Fruit fly (Drosophila melanogaster): ENCODE data around the gene Lcp65Ag1.
"Not testable (repeated sequence)": the region's sequence is repeated elsewhere in the genome, so short reads cannot be mapped to it uniquely, and the experiment has no call there.

Gene Lcp65Ag1

DNA sequence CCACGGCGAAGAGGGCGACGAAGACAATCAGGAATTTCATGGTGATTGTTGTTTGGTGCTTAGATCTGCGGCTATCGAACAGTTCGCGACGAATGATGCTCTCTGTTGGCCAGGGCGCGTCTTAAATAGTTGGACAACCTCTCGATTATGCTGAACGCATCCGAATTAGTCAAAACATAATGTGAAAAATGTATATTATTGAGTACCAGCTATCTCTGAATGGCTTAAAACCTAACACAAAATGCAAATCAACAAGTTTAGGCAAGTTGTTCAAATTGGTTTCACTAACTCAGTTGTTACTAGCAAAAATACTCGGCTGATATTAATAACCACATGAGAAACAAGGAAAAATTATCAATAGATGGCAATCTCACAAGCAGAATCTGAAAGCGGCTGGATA is at the start of gene Lcp65Ag1:
Gene Lcp65Ag1 (minus strand): TSS at position 101 of the 400 bp plus-strand sequence.
- no peak for TF ChIP-seq psq (optimal IDR thresholded peaks at IDR 0.05)
- no peak for TF ChIP-seq h (optimal IDR thresholded peaks at IDR 0.05)
- no peak for TF ChIP-seq ttk (optimal IDR thresholded peaks at IDR 0.05)
- no peak for TF ChIP-seq insv (optimal IDR thresholded peaks at IDR 0.05)
- no peak for TF ChIP-seq Myc (optimal IDR thresholded peaks at IDR 0.05)
- TF ChIP-seq Sin3A (optimal IDR thresholded peaks at IDR 0.05), result no peak

DNA sequence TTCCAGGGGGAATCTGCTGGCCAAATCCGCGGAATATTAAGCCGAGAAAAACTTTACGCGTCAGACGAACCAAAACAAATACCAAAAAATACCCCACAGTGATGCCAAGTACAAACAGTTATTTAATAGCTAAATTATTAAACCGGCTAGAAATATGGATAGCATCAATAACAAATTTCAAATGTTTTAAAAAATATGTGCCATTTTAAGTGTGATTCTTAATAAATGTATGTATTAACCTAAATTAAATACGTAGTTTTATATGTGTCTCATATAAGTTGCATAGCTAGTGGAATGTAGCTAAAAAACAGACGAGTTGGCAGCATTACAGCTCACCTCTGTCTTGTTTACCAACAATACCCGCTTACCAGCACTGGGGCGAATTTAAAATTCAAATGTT is 46.7 kb upstream of the Lcp65Ag1 start, which contains the start of gene CG10274:
Gene CG10274 (minus strand): TSS at position 54 of the 400 bp plus-strand sequence.
- TF ChIP-seq Sin3A (optimal IDR thresholded peaks at IDR 0.05) (no peak), h (optimal IDR thresholded peaks at IDR 0.05) (no peak), ttk (optimal IDR thresholded peaks at IDR 0.05) (no peak), insv (optimal IDR thresholded peaks at IDR 0.05) (no peak), psq (optimal IDR thresholded peaks at IDR 0.05) (no peak), Myc (optimal IDR thresholded peaks at IDR 0.05) (no peak)

DNA sequence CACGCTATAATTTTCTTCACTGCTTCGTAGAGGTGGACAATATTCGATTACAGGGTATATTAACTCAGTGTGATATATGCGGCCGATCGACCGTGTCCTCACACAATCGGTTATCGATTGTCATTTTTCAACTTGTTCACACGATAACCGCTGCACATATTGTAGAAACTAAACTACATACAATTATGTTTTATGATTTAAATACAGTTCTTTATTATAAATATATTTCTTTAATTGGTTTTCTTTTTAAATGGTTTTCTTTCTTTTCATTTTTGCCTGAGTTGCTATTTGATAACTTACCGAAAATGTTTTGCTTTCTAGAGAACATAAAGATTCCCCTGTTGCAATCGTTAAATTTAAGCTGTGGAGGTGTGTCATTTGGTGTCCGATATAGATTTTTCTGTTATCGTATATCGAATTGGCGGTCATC is 38.8 kb upstream of the Lcp65Ag1 start, which contains the start of the genes fmt and CG7376:
Gene fmt (minus strand): TSS at position 55 of the 430 bp plus-strand sequence.
Gene CG7376 (plus strand): TSS at position 423 of the 430 bp plus-strand sequence.
- TF ChIP-seq h (optimal IDR thresholded peaks at IDR 0.05), result no peak
- no peak for TF ChIP-seq psq (optimal IDR thresholded peaks at IDR 0.05)
- no peak for TF ChIP-seq Sin3A (optimal IDR thresholded peaks at IDR 0.05)
- no peak for TF ChIP-seq Myc (optimal IDR thresholded peaks at IDR 0.05)
- no peak for TF ChIP-seq ttk (optimal IDR thresholded peaks at IDR 0.05)
- TF ChIP-seq insv (optimal IDR thresholded peaks at IDR 0.05), result no peak

DNA sequence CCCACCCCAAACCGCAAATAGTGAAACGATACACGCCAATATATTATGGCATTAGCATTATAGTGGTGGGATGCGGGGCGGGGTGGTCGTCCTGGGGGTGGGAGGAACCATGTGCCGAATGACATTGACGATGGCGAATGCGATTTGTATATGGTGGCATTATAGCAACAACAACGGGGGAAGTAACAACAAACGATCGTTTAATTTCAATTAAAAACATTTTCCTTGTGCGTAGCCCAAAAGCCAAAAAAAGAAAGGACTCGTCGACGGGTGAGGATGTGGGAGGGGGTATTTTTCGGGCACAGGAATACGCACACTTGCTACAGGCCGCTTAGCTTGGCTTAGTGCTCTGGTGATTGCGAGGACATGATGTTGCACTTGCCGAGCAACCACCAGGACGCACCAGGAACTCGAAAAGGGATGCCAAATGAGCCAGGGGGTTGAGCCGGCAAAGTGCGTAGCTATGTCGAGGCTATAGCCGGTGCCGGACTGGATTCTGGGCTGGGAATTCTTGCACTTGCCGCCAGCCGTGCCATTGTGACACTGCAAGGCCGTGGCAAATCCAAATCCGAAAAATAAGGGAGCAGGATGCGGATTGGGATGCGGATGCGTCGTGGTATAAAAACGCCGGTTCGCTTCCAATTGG is 27.5 kb upstream of the Lcp65Ag1 start, which contains the start of gene Prdm13:
Gene Prdm13 (plus strand): TSS at position 645 of the 646 bp plus-strand sequence.
- TF ChIP-seq psq (optimal IDR thresholded peaks at IDR 0.05), result no peak
- no peak for TF ChIP-seq Myc (optimal IDR thresholded peaks at IDR 0.05)
- no peak for TF ChIP-seq insv (optimal IDR thresholded peaks at IDR 0.05)

dm6 chr3L:6161997-6162396 is 26.9 kb upstream of the Lcp65Ag1 start:
- TF ChIP-seq insv (optimal IDR thresholded peaks at IDR 0.05), result no peak
- TF ChIP-seq Myc (optimal IDR thresholded peaks at IDR 0.05), result no peak
- TF ChIP-seq ttk (optimal IDR thresholded peaks at IDR 0.05), result no peak
- no peak for TF ChIP-seq Sin3A (optimal IDR thresholded peaks at IDR 0.05)
- TF ChIP-seq psq (optimal IDR thresholded peaks at IDR 0.05), result no peak
- no peak for TF ChIP-seq h (optimal IDR thresholded peaks at IDR 0.05)

DNA sequence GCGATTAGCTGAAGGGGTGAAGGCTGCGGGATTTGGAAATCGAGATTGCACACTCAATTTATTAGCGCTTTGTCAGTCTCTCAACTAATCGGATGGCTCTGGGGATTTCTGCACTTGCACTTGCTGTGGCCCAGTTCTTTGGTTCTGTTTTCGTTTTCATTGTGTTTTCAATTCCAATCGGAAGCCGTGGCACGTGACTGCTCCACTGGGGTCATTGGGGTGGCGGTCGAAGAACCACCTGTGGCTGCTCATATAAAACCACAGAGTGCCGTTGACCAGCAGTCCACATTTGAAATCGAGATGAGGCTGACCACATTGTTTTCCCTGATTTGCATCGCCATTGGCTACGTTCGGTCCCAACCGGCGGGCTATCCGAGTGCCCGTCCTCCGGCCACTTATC is 25.4 kb upstream of the Lcp65Ag1 start, which contains the start of gene Cpr65Az:
Gene Cpr65Az (plus strand): TSS at position 301 of the 400 bp plus-strand sequence.
- no peak for TF ChIP-seq Myc (optimal IDR thresholded peaks at IDR 0.05)
- TF ChIP-seq ttk (optimal IDR thresholded peaks at IDR 0.05), result no peak
- no peak for TF ChIP-seq psq (optimal IDR thresholded peaks at IDR 0.05)
- no peak for TF ChIP-seq h (optimal IDR thresholded peaks at IDR 0.05)
- no peak for TF ChIP-seq insv (optimal IDR thresholded peaks at IDR 0.05)
- TF ChIP-seq Sin3A (optimal IDR thresholded peaks at IDR 0.05), result no peak

dm6 chr3L:6159863-6160262 is 24.8 kb upstream of the Lcp65Ag1 start:
- TF ChIP-seq h (optimal IDR thresholded peaks at IDR 0.05) (no peak), ttk (optimal IDR thresholded peaks at IDR 0.05) (no peak), insv (optimal IDR thresholded peaks at IDR 0.05) (no peak), psq (optimal IDR thresholded peaks at IDR 0.05) (no peak), Sin3A (optimal IDR thresholded peaks at IDR 0.05) (no peak), Myc (optimal IDR thresholded peaks at IDR 0.05) (no peak)

dm6 chr3L:6158530-6158929 is 23.5 kb upstream of the Lcp65Ag1 start, which contains the start of gene Cpr65Ay:
Cpr65Ay (minus strand) TSS chr3L:6158630.
- TF ChIP-seq ttk (optimal IDR thresholded peaks at IDR 0.05) (no peak), Myc (optimal IDR thresholded peaks at IDR 0.05) (no peak), Sin3A (optimal IDR thresholded peaks at IDR 0.05) (no peak), psq (optimal IDR thresholded peaks at IDR 0.05) (no peak), h (optimal IDR thresholded peaks at IDR 0.05) (no peak), insv (optimal IDR thresholded peaks at IDR 0.05) (no peak)

DNA sequence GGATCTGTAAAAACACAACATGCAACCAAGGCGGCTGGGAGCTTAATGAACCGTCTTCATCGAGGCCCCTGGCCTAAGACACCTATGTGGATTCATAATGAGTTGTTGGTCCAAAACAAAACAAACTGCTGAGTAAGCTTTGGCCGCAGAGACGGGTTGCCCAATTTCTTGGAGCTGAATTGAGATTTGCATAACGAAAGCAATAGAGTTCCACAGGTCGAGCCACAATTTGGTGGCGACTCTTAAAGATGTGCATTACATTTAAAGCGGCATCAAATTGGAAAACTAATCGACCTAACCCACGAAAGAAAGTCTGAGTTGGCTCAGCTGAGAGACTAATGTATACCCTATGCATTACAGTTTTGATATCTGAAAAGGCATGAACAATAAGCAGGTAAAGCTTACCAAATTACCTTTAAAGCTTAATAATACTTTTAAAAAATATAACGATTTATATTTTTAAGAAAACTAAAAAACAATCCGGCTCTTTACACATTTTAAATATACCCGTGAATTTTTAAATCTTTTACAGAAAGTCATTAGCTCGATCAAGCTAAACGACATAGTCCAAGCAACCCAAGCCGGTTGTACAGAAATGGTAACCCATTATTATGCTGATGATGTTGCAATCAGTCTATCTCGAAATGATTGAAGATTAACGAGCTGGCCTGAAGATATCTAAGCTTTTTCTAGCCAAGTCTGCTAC is 22.4 kb upstream of the Lcp65Ag1 start, which contains the start of gene CG13297:
Gene CG13297 (minus strand): TSS at position 51 of the 706 bp plus-strand sequence.
- TF ChIP-seq insv (optimal IDR thresholded peaks at IDR 0.05) (no peak), h (optimal IDR thresholded peaks at IDR 0.05) (no peak)

- TF ChIP-seq Sin3A (optimal IDR thresholded peaks at IDR 0.05), result no peak
- TF ChIP-seq insv (optimal IDR thresholded peaks at IDR 0.05), result no peak
- TF ChIP-seq Myc (optimal IDR thresholded peaks at IDR 0.05), result no peak
- TF ChIP-seq psq (optimal IDR thresholded peaks at IDR 0.05), result no peak
- TF ChIP-seq h (optimal IDR thresholded peaks at IDR 0.05), result no peak
- TF ChIP-seq ttk (optimal IDR thresholded peaks at IDR 0.05), result no peak
Measured at dm6 chr3L:6154951-6155394, 19.9 kb upstream of the Lcp65Ag1 start.

DNA sequence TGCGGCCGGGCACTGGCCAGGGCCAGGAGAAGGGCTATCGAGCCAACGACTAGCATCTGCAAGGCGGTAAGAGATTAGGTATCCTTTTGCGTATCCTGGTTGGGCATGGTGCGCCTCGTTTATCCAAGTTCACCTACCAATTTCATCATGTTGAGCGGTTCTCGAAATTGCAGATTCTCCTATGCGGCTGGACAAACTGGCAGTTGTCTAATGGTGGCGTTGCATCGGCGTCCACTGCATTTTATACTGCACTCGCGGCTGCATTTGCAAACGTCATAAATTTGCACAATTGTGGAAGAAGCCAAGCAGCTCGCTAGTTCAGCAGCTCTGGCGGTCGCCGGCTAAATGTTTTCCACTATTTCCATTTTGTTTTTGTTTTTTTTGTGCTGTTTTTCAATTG is 17.5 kb upstream of the Lcp65Ag1 start, which contains the start of gene Acp65Aa:
Gene Acp65Aa (minus strand): TSS at position 215 of the 400 bp plus-strand sequence.
- TF ChIP-seq psq (optimal IDR thresholded peaks at IDR 0.05) (no peak), insv (optimal IDR thresholded peaks at IDR 0.05) (no peak), ttk (optimal IDR thresholded peaks at IDR 0.05) (no peak), Myc (optimal IDR thresholded peaks at IDR 0.05) (no peak), Sin3A (optimal IDR thresholded peaks at IDR 0.05) (no peak), h (optimal IDR thresholded peaks at IDR 0.05) (no peak)

- not testable (repeated sequence) for TF ChIP-seq Myc, h, Sin3A (optimal IDR thresholded peaks at IDR 0.05)
Measured at dm6 chr3L:6150757-6151354, 15.8 kb upstream of the Lcp65Ag1 start, which contains the start of the genes Cpr65Ax2 and Lcp65Aa. Cpr65Ax2 (minus strand) TSS chr3L:6150857. Lcp65Aa (plus strand) TSS chr3L:6151304.
